Worm (Caenorhabditis elegans): ENCODE measurements around the gene C14C11.4.

The C14C11.4 gene

DNA sequence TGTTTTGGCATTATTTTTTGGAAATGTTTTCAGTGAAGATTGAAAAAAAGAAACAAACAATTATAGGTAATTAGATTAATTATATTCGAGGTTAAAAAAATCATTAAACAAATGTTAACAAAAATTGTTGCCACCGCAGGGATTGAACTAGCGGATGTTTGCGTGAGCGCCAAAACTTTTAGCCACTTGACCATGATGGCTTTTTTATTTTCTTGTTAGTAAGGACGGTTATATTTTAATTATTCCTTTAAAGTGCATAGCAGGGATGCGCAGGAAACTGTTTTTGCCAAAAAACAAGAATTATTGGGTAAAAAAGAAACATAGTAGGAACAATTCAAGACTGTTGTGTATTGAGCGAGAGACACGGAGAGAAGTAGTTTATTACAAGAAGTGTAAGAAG, 19.9 kb downstream of the C14C11.4 start (continued):
- TF ChIP-seq mcd-1 (GFP tag; IDR thresholded peaks at IDR 0.05) (peak; percentile 28; the same call in 1 of the 2 replicates), pha-4 (tag; optimal IDR thresholded peaks at IDR 0.05) (no peak), unc-130 (GFP tag; optimal IDR thresholded peaks at IDR 0.05) (no peak), let-607 (tag; optimal IDR thresholded peaks at IDR 0.05) (peak in 1 of 2 experiments; percentile 54), repo-1 (tag; optimal IDR thresholded peaks at IDR 0.05) (peak; percentile 79), Y56A3A.18 (GFP tag; IDR thresholded peaks at IDR 0.05) (peak; percentile 60; the same call in 1 of the 2 replicates), T07F8.4 (tag; optimal IDR thresholded peaks at IDR 0.05) (peak; percentile 36), B0336.3 (GFP tag; IDR thresholded peaks at IDR 0.05) (peak; percentile 87), lsl-1 (GFP tag; optimal IDR thresholded peaks at IDR 0.05) (peak; percentile 61), gei-17 (GFP tag; optimal IDR thresholded peaks at IDR 0.05) (no peak), nhr-120 (GFP tag; IDR thresholded peaks at IDR 0.05) (0 out of 2 replicates have a peak, but pooled peaks have one; percentile 82), dox-1 (GFP tag; IDR thresholded peaks at IDR 0.05) (0 out of 2 replicates have a peak, but pooled peaks have one; percentile 26), zim-3 (tag; optimal IDR thresholded peaks at IDR 0.05) (peak; percentile 92), mes-4 (tag; optimal IDR thresholded peaks at IDR 0.05) (peak; percentile 76), ZK185.1 (tag; optimal IDR thresholded peaks at IDR 0.05; ENCODE audit: poor library complexity, severe bottlenecking) (no peak), bed-2 (GFP tag; IDR thresholded peaks at IDR 0.05) (no peak), egl-44 (GFP tag; IDR thresholded peaks at IDR 0.05) (peak; percentile 84; the same call in 1 of the 2 replicates), ceh-91 (GFP tag; IDR thresholded peaks at IDR 0.05) (peak; percentile 26; the same call in 1 of the 2 replicates), hlh-26 (GFP tag; conservative IDR thresholded peaks at IDR 0.05) (no peak), ztf-3 (GFP tag; optimal IDR thresholded peaks at IDR 0.05) (no peak), C06A6.2 (GFP tag; conservative IDR thresholded peaks at IDR 0.05) (0 out of 2 replicates have a peak, but pooled peaks have one; percentile 34), F57C9.4 (tag; optimal IDR thresholded peaks at IDR 0.05) (no peak), C17E4.6 (GFP tag; IDR thresholded peaks at IDR 0.05) (no peak), ama-1 (optimal IDR thresholded peaks at IDR 0.05) (no peak), ama-1 (GFP tag; optimal IDR thresholded peaks at IDR 0.05) (peak; percentile 29 to 73), Y95B8A.8 (GFP tag; IDR thresholded peaks at IDR 0.05) (peak; percentile 53; the same call in 1 of the 2 replicates), lin-40 (tag; optimal IDR thresholded peaks at IDR 0.05) (no peak), mxl-1 (tag; optimal IDR thresholded peaks at IDR 0.05) (peak; percentile 59), die-1 (tag; optimal IDR thresholded peaks at IDR 0.05) (peak; percentile 82), ztf-18 (tag; optimal IDR thresholded peaks at IDR 0.05) (peak; percentile 56), hmg-1.2 (GFP tag; IDR thresholded peaks at IDR 0.05) (peak; percentile 65), ceh-79 (tag; optimal IDR thresholded peaks at IDR 0.05) (peak; percentile 56), F10E7.11 (tag; optimal IDR thresholded peaks at IDR 0.05) (peak; percentile 85), hrde-1 (tag; optimal IDR thresholded peaks at IDR 0.05; ENCODE audit: borderline replicate concordance) (peak; percentile 84), madf-3 (GFP tag; IDR thresholded peaks at IDR 0.05) (peak; percentile 74; the same call in 1 of the 2 replicates), rcor-1 (GFP tag; IDR thresholded peaks at IDR 0.05) (peak; percentile 81), cebp-2 (GFP tag; IDR thresholded peaks at IDR 0.05) (peak; percentile 94), sea-2 (GFP tag; IDR thresholded peaks at IDR 0.05) (no peak), egrh-3 (GFP tag; IDR thresholded peaks at IDR 0.05) (no peak), aptf-3 (GFP tag; IDR thresholded peaks at IDR 0.05) (peak; percentile 96; the same call in 1 of the 2 replicates), nhr-80 (tag; optimal IDR thresholded peaks at IDR 0.05) (no peak), dpff-1 (tag; optimal IDR thresholded peaks at IDR 0.05) (peak; percentile 56), ceh-100 (GFP tag; IDR thresholded peaks at IDR 0.05) (peak; percentile 58), somi-1 (GFP tag; optimal IDR thresholded peaks at IDR 0.05) (no peak), lir-1 (GFP tag; conservative IDR thresholded peaks at IDR 0.05) (no peak), ceh-58 (GFP tag; IDR thresholded peaks at IDR 0.05) (peak; percentile 92), ekl-4 (GFP tag; IDR thresholded peaks at IDR 0.05) (peak; percentile 69), K11D2.4 (GFP tag; IDR thresholded peaks at IDR 0.05) (no peak), ztf-6 (GFP tag; IDR thresholded peaks at IDR 0.05) (peak; percentile 70; the same call in 1 of the 2 replicates), lag-1 (GFP tag; IDR thresholded peaks at IDR 0.05) (no peak)
